Fruit fly (Drosophila melanogaster) whole organism, embryonic: ENCODE data around the gene Ca-Ma2d.

Source experiments
- Adf1 ChIP-seq: fragments of 200-800 bp; sonication (Bioruptor generic); IDR thresholded peaks from 2 replicates; pipeline ENCODE4 v1.3.6; 2022; ENCODE audit warnings: missing biosample characterization, missing genetic modification characterization
- Atf3 ChIP-seq: fragments of 200-800 bp; sonication (Bioruptor generic); optimal IDR thresholded peaks from 3 replicates; lab custom pipeline; 2016; ENCODE audit warnings: missing biosample characterization, missing genetic modification characterization
- B-H1 ChIP-seq: fragments of 200-800 bp; sonication (Bioruptor generic); IDR thresholded peaks from 3 replicates; pipeline ENCODE4 v1.3.6; 2022; ENCODE audit warnings: missing biosample characterization, missing genetic modification characterization
- BEAF-32 ChIP-seq: fragments of 200-800 bp; sonication (Bioruptor generic); optimal IDR thresholded peaks from 3 replicates; lab custom pipeline; 2017; ENCODE audit warnings: missing biosample characterization, missing genetic modification characterization, mild to moderate bottlenecking, moderate library complexity, missing genetic modification reagents
- CG10959 ChIP-seq: fragments of 200-800 bp; sonication (Bioruptor generic); IDR thresholded peaks from 2 replicates; pipeline ENCODE4 v1.3.6; 2022; ENCODE audit warnings: missing biosample characterization, missing genetic modification characterization
- CG11093 ChIP-seq: fragments of 200-800 bp; sonication (Bioruptor generic); IDR thresholded peaks from 3 replicates; pipeline ENCODE4 v1.3.6; 2022; ENCODE audit warnings: missing biosample characterization, missing genetic modification characterization
- CG11695 ChIP-seq: fragments of 200-800 bp; sonication (Bioruptor generic); IDR thresholded peaks from 3 replicates; pipeline ENCODE4 v1.3.6; 2022; ENCODE audit warnings: missing biosample characterization, missing genetic modification characterization
- CG11723 ChIP-seq: fragments of 200-800 bp; sonication (Bioruptor generic); optimal IDR thresholded peaks from 2 replicates; lab custom pipeline; 2017; ENCODE audit warnings: missing biosample characterization, mild to moderate bottlenecking, missing genetic modification characterization
- CG12104 ChIP-seq: fragments of 200-800 bp; sonication (Bioruptor generic); optimal IDR thresholded peaks from 3 replicates; lab custom pipeline; 2016; ENCODE audit warnings: missing biosample characterization, missing genetic modification characterization
- CG12219 ChIP-seq: fragments of 200-800 bp; sonication (Bioruptor generic); optimal IDR thresholded peaks from 3 replicates; lab custom pipeline; 2018; ENCODE audit warnings: missing biosample characterization, mild to moderate bottlenecking, missing genetic modification characterization
- CG12744 ChIP-seq: fragments of 200-800 bp; sonication (Bioruptor generic); optimal IDR thresholded peaks from 2 replicates; lab custom pipeline; 2016; ENCODE audit warnings: missing biosample characterization, missing genetic modification characterization
- CG13775 ChIP-seq: fragments of 200-800 bp; sonication (Bioruptor generic); optimal IDR thresholded peaks from 3 replicates; lab custom pipeline; 2017; ENCODE audit warnings: missing biosample characterization, mild to moderate bottlenecking, missing genetic modification characterization
- CG17802 ChIP-seq: fragments of 200-800 bp; sonication (Bioruptor generic); optimal IDR thresholded peaks from 2 replicates; lab custom pipeline; 2018; ENCODE audit warnings: missing biosample characterization, mild to moderate bottlenecking, missing genetic modification characterization, moderate library complexity
- CG18262 ChIP-seq: fragments of 200-800 bp; optimal IDR thresholded peaks from 3 replicates; lab custom pipeline; 2019; ENCODE audit warnings: missing biosample characterization, mild to moderate bottlenecking, missing genetic modification characterization, moderate library complexity
- CG32532 ChIP-seq: fragments of 200-800 bp; sonication (Bioruptor generic); IDR thresholded peaks from 2 replicates; pipeline ENCODE4 v1.3.6; 2022; ENCODE audit warnings: missing biosample characterization, missing genetic modification characterization
- CG32772 ChIP-seq: fragments of 200-800 bp; sonication (Bioruptor generic); IDR thresholded peaks from 2 replicates; pipeline ENCODE4 v1.3.6; 2022; ENCODE audit warnings: missing biosample characterization, missing genetic modification characterization
- CG8290 ChIP-seq, 3 experiments: fragments of 200-800 bp; sonication (Bioruptor generic); optimal IDR thresholded peaks; 2 replicates each; lab custom pipeline; 2016 to 2019; ENCODE audit warnings: missing biosample characterization in 3 of 3, missing genetic modification characterization in 3 of 3, mild to moderate bottlenecking in 2 of 3, moderate library complexity in 1 of 3
- Dfd ChIP-seq, 2 experiments: fragments of >200 bp; optimal IDR thresholded peaks; 2 replicates each; lab custom pipeline; 2017; ENCODE audit warnings: missing biosample characterization in 2 of 2, missing genetic modification characterization in 2 of 2
- Doc3 ChIP-seq: fragments of 200-800 bp; sonication (Bioruptor generic); IDR thresholded peaks from 3 replicates; pipeline ENCODE4 v1.3.6; 2022; ENCODE audit warnings: missing biosample characterization, missing genetic modification characterization; ENCODE audit not compliant: partially characterized antibody
- Dref ChIP-seq: fragments of 200-800 bp; sonication (Bioruptor generic); IDR thresholded peaks from 2 replicates; pipeline ENCODE4 v1.3.6; 2022; ENCODE audit warnings: missing biosample characterization, missing genetic modification characterization
- HLH4C ChIP-seq: fragments of 200-800 bp; sonication (Bioruptor generic); IDR thresholded peaks from 3 replicates; pipeline ENCODE4 v1.3.6; 2022; ENCODE audit warnings: missing biosample characterization, missing genetic modification characterization; ENCODE audit not compliant: partially characterized antibody
- Hand ChIP-seq: fragments of 200-800 bp; sonication (Bioruptor generic); optimal IDR thresholded peaks from 2 replicates; lab custom pipeline; 2017; ENCODE audit warnings: mild to moderate bottlenecking, missing biosample characterization, missing genetic modification reagents, missing genetic modification characterization
- MTF-1 ChIP-seq: fragments of 200-800 bp; sonication (Bioruptor generic); optimal IDR thresholded peaks from 2 replicates; lab custom pipeline; 2018; ENCODE audit warnings: missing biosample characterization, mild to moderate bottlenecking, missing genetic modification characterization, borderline replicate concordance
- Max ChIP-seq: fragments of 200-800 bp; sonication (Bioruptor generic); optimal IDR thresholded peaks from 2 replicates; lab custom pipeline; 2016; ENCODE audit warnings: missing biosample characterization, mild to moderate bottlenecking, missing genetic modification characterization
- Mes4 ChIP-seq: fragments of 200-800 bp; sonication (Bioruptor generic); optimal IDR thresholded peaks from 2 replicates; lab custom pipeline; 2016; ENCODE audit warnings: missing biosample characterization, missing genetic modification characterization
- Poxn ChIP-seq: fragments of 200-800 bp; sonication (Bioruptor generic); IDR thresholded peaks from 2 replicates; pipeline ENCODE4 v1.3.6; 2022; ENCODE audit warnings: missing biosample characterization, missing genetic modification characterization
- Side ChIP-seq: fragments of 200-800 bp; sonication (Bioruptor generic); optimal IDR thresholded peaks from 2 replicates; lab custom pipeline; 2016; ENCODE audit warnings: missing biosample characterization, missing genetic modification characterization
- Six4 ChIP-seq: fragments of 200-800 bp; sonication (Bioruptor generic); optimal IDR thresholded peaks from 2 replicates; lab custom pipeline; 2016; ENCODE audit warnings: missing biosample characterization, missing genetic modification characterization
- ac ChIP-seq: fragments of 200-800 bp; sonication (Bioruptor generic); optimal IDR thresholded peaks from 3 replicates; lab custom pipeline; 2017; ENCODE audit warnings: missing biosample characterization, mild to moderate bottlenecking, missing genetic modification characterization
- al ChIP-seq: fragments of 200-800 bp; sonication (Bioruptor generic); IDR thresholded peaks from 2 replicates; pipeline ENCODE4 v1.3.6; 2022; ENCODE audit warnings: missing biosample characterization, missing genetic modification characterization
- ara ChIP-seq: fragments of 200-800 bp; sonication (Bioruptor generic); IDR thresholded peaks from 2 replicates; pipeline ENCODE4 v1.3.6; 2022; ENCODE audit warnings: missing biosample characterization, missing genetic modification characterization
- az2 ChIP-seq: fragments of 200-800 bp; sonication (Bioruptor generic); optimal IDR thresholded peaks from 3 replicates; lab custom pipeline; 2016; ENCODE audit warnings: missing biosample characterization, missing genetic modification characterization
- cas ChIP-seq: fragments of 200-800 bp; sonication (Bioruptor generic); IDR thresholded peaks from 2 replicates; pipeline ENCODE4 v1.3.6; 2022; ENCODE audit warnings: missing biosample characterization, missing genetic modification characterization
- chinmo ChIP-seq: fragments of 200-800 bp; sonication (Bioruptor generic); IDR thresholded peaks from 4 replicates; pipeline ENCODE4 v1.3.6; 2022; ENCODE audit warnings: missing biosample characterization, missing genetic modification characterization; ENCODE audit not compliant: partially characterized antibody
- chn ChIP-seq: fragments of 200-800 bp; sonication (Bioruptor generic); optimal IDR thresholded peaks from 2 replicates; lab custom pipeline; 2016; ENCODE audit warnings: missing biosample characterization, missing genetic modification characterization
- cwo ChIP-seq: fragments of 200-800 bp; sonication (Bioruptor generic); optimal IDR thresholded peaks from 3 replicates; lab custom pipeline; 2017; ENCODE audit warnings: missing biosample characterization, missing genetic modification characterization, mild to moderate bottlenecking, moderate library complexity, missing genetic modification reagents
- dan ChIP-seq: fragments of 200-800 bp; sonication (Bioruptor generic); IDR thresholded peaks from 2 replicates; pipeline ENCODE4 v1.3.6; 2022; ENCODE audit warnings: missing biosample characterization, missing genetic modification characterization
- dmrt99B ChIP-seq: fragments of 200-800 bp; sonication (Bioruptor generic); optimal IDR thresholded peaks from 2 replicates; lab custom pipeline; 2018; ENCODE audit warnings: missing biosample characterization, mild to moderate bottlenecking, missing genetic modification characterization, moderate library complexity
- gfzf ChIP-seq: fragments of 200-800 bp; sonication (Bioruptor generic); optimal IDR thresholded peaks from 2 replicates; lab custom pipeline; 2016; ENCODE audit warnings: missing biosample characterization, mild to moderate bottlenecking, missing genetic modification characterization, moderate library complexity
- h ChIP-seq: fragments of >200 bp; optimal IDR thresholded peaks from 2 replicates; lab custom pipeline; 2017
- her ChIP-seq: fragments of 200-800 bp; sonication (Bioruptor generic); optimal IDR thresholded peaks from 2 replicates; lab custom pipeline; 2016; ENCODE audit warnings: missing biosample characterization, missing genetic modification characterization
- nerfin-1 ChIP-seq: fragments of 200-800 bp; sonication (Bioruptor generic); optimal IDR thresholded peaks from 3 replicates; lab custom pipeline; 2019; ENCODE audit warnings: missing biosample characterization, mild to moderate bottlenecking, missing genetic modification characterization, moderate library complexity
- odd ChIP-seq: fragments of 200-800 bp; sonication (Bioruptor generic); optimal IDR thresholded peaks from 2 replicates; lab custom pipeline; 2017; ENCODE audit warnings: missing biosample characterization, mild to moderate bottlenecking, missing genetic modification characterization
- onecut ChIP-seq: fragments of 200-800 bp; sonication (Bioruptor generic); IDR thresholded peaks from 2 replicates; pipeline ENCODE4 v1.3.6; 2022; ENCODE audit warnings: missing biosample characterization, missing genetic modification characterization
- p53 ChIP-seq: fragments of 200-800 bp; sonication (Bioruptor generic); optimal IDR thresholded peaks from 2 replicates; lab custom pipeline; 2016; ENCODE audit warnings: missing biosample characterization, missing genetic modification characterization
- sr ChIP-seq: fragments of 200-800 bp; sonication (Bioruptor generic); IDR thresholded peaks from 3 replicates; pipeline ENCODE4 v1.3.6; 2022; ENCODE audit warnings: missing biosample characterization, missing genetic modification characterization
- ssp ChIP-seq: fragments of 200-800 bp; sonication (Bioruptor generic); IDR thresholded peaks from 2 replicates; pipeline ENCODE4 v1.3.6; 2022; ENCODE audit warnings: missing biosample characterization, missing genetic modification characterization
- tap ChIP-seq: fragments of 200-800 bp; optimal IDR thresholded peaks from 3 replicates; lab custom pipeline; 2019; ENCODE audit warnings: missing biosample characterization, mild to moderate bottlenecking, missing genetic modification characterization, moderate library complexity
- trem ChIP-seq: fragments of 200-800 bp; optimal IDR thresholded peaks from 3 replicates; lab custom pipeline; 2019; ENCODE audit warnings: missing biosample characterization, mild to moderate bottlenecking, missing genetic modification characterization, moderate library complexity
- tup ChIP-seq: fragments of 200-800 bp; sonication (Bioruptor generic); optimal IDR thresholded peaks from 2 replicates; lab custom pipeline; 2016; ENCODE audit warnings: missing biosample characterization, mild to moderate bottlenecking, missing genetic modification characterization, moderate library complexity
- twi ChIP-seq: fragments of 200-800 bp; optimal IDR thresholded peaks from 2 replicates; lab custom pipeline; 2019; ENCODE audit warnings: missing biosample characterization, mild to moderate bottlenecking, missing genetic modification characterization, moderate library complexity
- tx ChIP-seq: fragments of 200-800 bp; sonication (Bioruptor generic); optimal IDR thresholded peaks from 2 replicates; lab custom pipeline; 2016; ENCODE audit warnings: missing biosample characterization, missing genetic modification characterization

The Ca-Ma2d gene

dm6 chr2L:16275809-16276178 is 44.5 kb downstream of the Ca-Ma2d start (continued):
- TF ChIP-seq tap (tag; lab: Kevin White, UChicago) (no peak), trem (no peak), B-H1 (GFP tag; lab: Robert Waterston, UW) (peak; percentile 29; the same call in 1 of the 3 replicates), CG32532 (0 out of 2 replicates have a peak, but pooled peaks have one; percentile 14), h (lab: Kevin White, UChicago) (no peak), ac (GFP tag; lab: Kevin White, UChicago) (no peak), Hand (GFP tag; lab: Kevin White, UChicago) (peak; percentile 39), Doc3 (GFP tag; lab: Robert Waterston, UW) (no peak), nerfin-1 (tag; lab: Kevin White, UChicago) (no peak), Six4 (GFP tag; lab: Kevin White, UChicago) (no peak), CG12744 (GFP tag; lab: Kevin White, UChicago) (no peak), CG32772 (GFP tag; lab: Robert Waterston, UW) (peak; percentile 42; the same call in 1 of the 2 replicates), chn (GFP tag; lab: Kevin White, UChicago) (no peak), dmrt99B (tag; lab: Kevin White, UChicago) (peak; percentile 66), Dref (no peak), cas (no peak), Side (no peak), BEAF-32 (GFP tag; lab: Kevin White, UChicago) (no peak), CG17802 (no peak), ssp (GFP tag; lab: Robert Waterston, UW) (peak; percentile 18; the same call in 1 of the 2 replicates), CG12104 (GFP tag; lab: Kevin White, UChicago) (no peak), Poxn (GFP tag; lab: Robert Waterston, UW) (no peak), odd (GFP tag; lab: Kevin White, UChicago) (peak; percentile 49), Atf3 (no peak), ara (GFP tag; lab: Robert Waterston, UW) (no peak), CG18262 (tag; lab: Kevin White, UChicago) (peak; percentile 58), her (GFP tag; lab: Kevin White, UChicago) (no peak), Max (no peak), dan (GFP tag; lab: Robert Waterston, UW) (no peak), CG10959 (GFP tag; lab: Robert Waterston, UW) (no peak), Mes4 (no peak), MTF-1 (GFP tag; lab: Kevin White, UChicago) (no peak), twi (tag; lab: Kevin White, UChicago) (no peak), p53 (GFP tag; lab: Kevin White, UChicago) (no peak), sr (GFP tag; lab: Robert Waterston, UW) (0 out of 3 replicates have a peak, but pooled peaks have one; percentile 28), CG13775 (GFP tag; lab: Kevin White, UChicago) (peak; percentile 55), CG11093 (GFP tag; lab: Robert Waterston, UW) (no peak), CG11723 (GFP tag; lab: Kevin White, UChicago) (peak; percentile 22), tx (no peak), Adf1 (no peak), HLH4C (GFP tag; lab: Robert Waterston, UW) (no peak), CG8290 (GFP tag; optimal IDR thresholded peaks at IDR 0.05; lab: Kevin White, UChicago) (no peak), CG8290 (tag; optimal IDR thresholded peaks at IDR 0.05; lab: Kevin White, UChicago) (no peak), cwo (GFP tag; lab: Kevin White, UChicago) (peak; percentile 68), gfzf (no peak), az2 (GFP tag; lab: Kevin White, UChicago) (peak; percentile 16), CG11695 (GFP tag; lab: Robert Waterston, UW) (0 out of 3 replicates have a peak, but pooled peaks have one; percentile 51), al (GFP tag; lab: Robert Waterston, UW) (no peak), CG12219 (peak; percentile 21), chinmo (no peak), tup (GFP tag; lab: Kevin White, UChicago) (no peak), onecut (GFP tag; lab: Robert Waterston, UW) (no peak), Dfd (GFP tag; optimal IDR thresholded peaks at IDR 0.05; lab: Kevin White, UChicago) (no peak)
